Worm (Caenorhabditis elegans) whole organism, L4 larva: ENCODE data around the gene srh-40.

ENCODE experiments used
- F10B5.3 ChIP-seq: sonication (generic microtip); optimal IDR thresholded peaks from 2 replicates; lab custom pipeline; 2016; ENCODE audit warnings: mild to moderate bottlenecking, missing genetic modification characterization, missing compliant biosample characterization
- F49E8.2 ChIP-seq: sonication (generic microtip); optimal IDR thresholded peaks from 2 replicates; lab custom pipeline; 2016; ENCODE audit warnings: missing compliant biosample characterization, mild to moderate bottlenecking, missing genetic modification characterization, borderline replicate concordance
- T26A8.4 ChIP-seq: fragments of 200-800 bp; sonication (Bioruptor generic); IDR thresholded peaks from 2 replicates; pipeline ENCODE4 v1.3.6; 2022; ENCODE audit warnings: missing genetic modification characterization, missing compliant biosample characterization
- Y105C5A.15 ChIP-seq: fragments of 200-800 bp; sonication (Bioruptor generic); IDR thresholded peaks from 2 replicates; pipeline ENCODE4 v1.3.6; 2022; ENCODE audit warnings: missing genetic modification characterization, missing compliant biosample characterization
- Y48G9A.11 ChIP-seq: fragments of 200-800 bp; sonication (Bioruptor generic); IDR thresholded peaks from 2 replicates; pipeline ENCODE4 v1.3.6; 2022; ENCODE audit warnings: missing genetic modification reagents, missing genetic modification characterization, missing compliant biosample characterization
- Y5F2A.4 ChIP-seq: fragments of 200-800 bp; sonication (Bioruptor generic); optimal IDR thresholded peaks from 2 replicates; lab custom pipeline; 2018; ENCODE audit warnings: mild to moderate bottlenecking, missing genetic modification characterization, missing compliant biosample characterization
- Y75B8A.6 ChIP-seq: fragments of 200-800 bp; sonication (Bioruptor generic); IDR thresholded peaks from 2 replicates; pipeline ENCODE4 v1.3.6; 2022; ENCODE audit warnings: missing genetic modification reagents, missing genetic modification characterization, missing compliant biosample characterization
- aha-1 ChIP-seq: fragments of 150-350 bp; peaks from one replicate; lab custom pipeline; 2014; ENCODE audit warnings: missing biosample characterization, missing genetic modification characterization
- attf-4 ChIP-seq: sonication (generic microtip); optimal IDR thresholded peaks from 3 replicates; lab custom pipeline; 2017; ENCODE audit warnings: missing biosample characterization, missing genetic modification characterization
- ceh-20 ChIP-seq: fragments of 200-800 bp; sonication (Bioruptor generic); IDR thresholded peaks from 2 replicates; pipeline ENCODE4 v1.3.6; 2022; ENCODE audit warnings: missing genetic modification reagents, missing genetic modification characterization, missing compliant biosample characterization
- ceh-28 ChIP-seq: fragments of 150-350 bp; optimal IDR thresholded peaks from 2 replicates; lab custom pipeline; 2014; ENCODE audit warnings: missing biosample characterization, missing genetic modification reagents, missing genetic modification characterization
- ceh-32 ChIP-seq: sonication (generic microtip); optimal IDR thresholded peaks from 2 replicates; lab custom pipeline; 2016; ENCODE audit warnings: mild to moderate bottlenecking, missing genetic modification characterization, missing compliant biosample characterization; ENCODE audit not compliant: poor library complexity
- cey-2 ChIP-seq: sonication (generic microtip); optimal IDR thresholded peaks from 3 replicates; lab custom pipeline; 2017; ENCODE audit warnings: missing genetic modification characterization, mild to moderate bottlenecking, missing compliant biosample characterization, antibody characterized with exemption, borderline replicate concordance; ENCODE audit not compliant: insufficient read depth
- daf-12 ChIP-seq: fragments of 150-350 bp; optimal IDR thresholded peaks from 2 replicates; lab custom pipeline; 2014; ENCODE audit warnings: missing biosample characterization, missing genetic modification reagents, missing genetic modification characterization
- egl-27 ChIP-seq: sonication (generic microtip); optimal IDR thresholded peaks from 3 replicates; lab custom pipeline; 2017; ENCODE audit warnings: missing biosample characterization, missing genetic modification reagents, missing genetic modification characterization
- egl-43 ChIP-seq: fragments of 200-800 bp; sonication (Bioruptor generic); IDR thresholded peaks from 2 replicates; pipeline ENCODE4 v1.3.6; 2022; ENCODE audit warnings: missing genetic modification reagents, missing genetic modification characterization, missing compliant biosample characterization
- fkh-10 ChIP-seq: fragments of 150-350 bp; optimal IDR thresholded peaks from 2 replicates; lab custom pipeline; 2014; ENCODE audit warnings: missing biosample characterization, missing genetic modification reagents, missing genetic modification characterization
- hlh-11 ChIP-seq: fragments of 200-800 bp; sonication (Bioruptor generic); optimal IDR thresholded peaks from 2 replicates; lab custom pipeline; 2018; ENCODE audit warnings: mild to moderate bottlenecking, missing genetic modification characterization, missing compliant biosample characterization
- hlh-30 ChIP-seq: sonication (generic microtip); optimal IDR thresholded peaks from 2 replicates; lab custom pipeline; 2017; ENCODE audit warnings: antibody characterized with exemption, mild to moderate bottlenecking, missing genetic modification characterization, missing compliant biosample characterization; ENCODE audit not compliant: insufficient read depth
- jun-1 ChIP-seq: fragments of 150-350 bp; optimal IDR thresholded peaks from 2 replicates; lab custom pipeline; 2014; ENCODE audit warnings: missing biosample characterization, missing genetic modification reagents, missing genetic modification characterization
- lim-7 ChIP-seq: fragments of 200-800 bp; sonication (Bioruptor generic); IDR thresholded peaks from 2 replicates; pipeline ENCODE4 v1.3.6; 2022; ENCODE audit warnings: missing genetic modification characterization, missing compliant biosample characterization
- lin-13 ChIP-seq: fragments of 150-350 bp; optimal IDR thresholded peaks from 2 replicates; lab custom pipeline; 2014; ENCODE audit warnings: missing biosample characterization, missing genetic modification reagents, missing genetic modification characterization
- lin-38 ChIP-seq: fragments of 200-800 bp; sonication (Bioruptor generic); IDR thresholded peaks from 2 replicates; pipeline ENCODE4 v1.3.6; 2022; ENCODE audit warnings: missing genetic modification reagents, missing genetic modification characterization, missing compliant biosample characterization
- lir-3 ChIP-seq: sonication (generic microtip); optimal IDR thresholded peaks from 2 replicates; lab custom pipeline; 2016; ENCODE audit warnings: mild to moderate bottlenecking, missing genetic modification characterization, missing compliant biosample characterization
- mdt-29 ChIP-seq: fragments of 200-800 bp; sonication (Bioruptor generic); IDR thresholded peaks from 2 replicates; pipeline ENCODE4 v1.3.6; 2022; ENCODE audit warnings: missing genetic modification reagents, missing genetic modification characterization, missing compliant biosample characterization
- mep-1 ChIP-seq: fragments of 150-350 bp; sonication (generic microtip); optimal IDR thresholded peaks from 3 replicates; lab custom pipeline; 2014; ENCODE audit warnings: missing biosample characterization, missing genetic modification characterization
- mes-2 ChIP-seq: sonication (generic microtip); optimal IDR thresholded peaks from 2 replicates; lab custom pipeline; 2016; ENCODE audit warnings: missing genotype, mild to moderate bottlenecking, missing genetic modification characterization, missing compliant biosample characterization; ENCODE audit not compliant: poor library complexity, severe bottlenecking
- mxl-2 ChIP-seq: fragments of 200-800 bp; sonication (Bioruptor generic); conservative IDR thresholded peaks from 2 replicates; pipeline ENCODE4 v1.3.6; 2022; ENCODE audit warnings: missing genetic modification reagents, missing genetic modification characterization, missing compliant biosample characterization
- nhr-10 ChIP-seq: fragments of 150-350 bp; optimal IDR thresholded peaks from 2 replicates; lab custom pipeline; 2014; ENCODE audit warnings: missing biosample characterization, missing genetic modification characterization
- nhr-237 ChIP-seq: sonication (generic microtip); optimal IDR thresholded peaks from 2 replicates; lab custom pipeline; 2017; ENCODE audit warnings: missing biosample characterization, missing genetic modification characterization
- nhr-28 ChIP-seq: fragments of 150-350 bp; optimal IDR thresholded peaks from 2 replicates; lab custom pipeline; 2014; ENCODE audit warnings: missing biosample characterization, missing genetic modification characterization
- nhr-41 ChIP-seq: fragments of 200-800 bp; sonication (Bioruptor generic); IDR thresholded peaks from 2 replicates; pipeline ENCODE4 v1.3.6; 2022; ENCODE audit warnings: missing genetic modification reagents, missing genetic modification characterization, missing compliant biosample characterization
- nhr-42 ChIP-seq: fragments of 200-800 bp; sonication (Bioruptor generic); IDR thresholded peaks from 2 replicates; pipeline ENCODE4 v1.3.6; 2022; ENCODE audit warnings: missing genetic modification characterization, missing compliant biosample characterization
- pha-4 ChIP-seq, 2 experiments: fragments of 150-350 bp in 1 of 2; fragments of 200-800 bp in 1 of 2; sonication (Bioruptor generic) in 1 of 2; IDR thresholded peaks in 1 of 2; optimal IDR thresholded peaks in 1 of 2; 2 replicates each; pipeline versions ENCODE4 v1.3.6 to Lab custom; 2014 to 2022; ENCODE audit warnings: missing genetic modification characterization in 2 of 2, missing genetic modification reagents in 2 of 2, missing biosample characterization in 1 of 2, missing compliant biosample characterization in 1 of 2
- saeg-2 ChIP-seq: fragments of 200-800 bp; sonication (Bioruptor generic); IDR thresholded peaks from 2 replicates; pipeline ENCODE4 v1.3.6; 2022; ENCODE audit warnings: missing genetic modification reagents, missing genetic modification characterization, missing compliant biosample characterization
- sdz-12 ChIP-seq: fragments of 200-800 bp; sonication (Bioruptor generic); optimal IDR thresholded peaks from 2 replicates; lab custom pipeline; 2018; ENCODE audit warnings: mild to moderate bottlenecking, missing genetic modification characterization, missing compliant biosample characterization
- set-16 ChIP-seq: fragments of 200-800 bp; sonication (Bioruptor generic); IDR thresholded peaks from 2 replicates; pipeline ENCODE4 v1.3.6; 2022; ENCODE audit warnings: missing genetic modification reagents, missing genetic modification characterization, missing compliant biosample characterization
- spr-1 ChIP-seq: sonication (generic microtip); optimal IDR thresholded peaks from 2 replicates; lab custom pipeline; 2016; ENCODE audit warnings: mild to moderate bottlenecking, missing genetic modification characterization, missing compliant biosample characterization
- tra-1 ChIP-seq: fragments of 200-800 bp; sonication (Bioruptor generic); IDR thresholded peaks from 2 replicates; pipeline ENCODE4 v1.3.6; 2022; ENCODE audit warnings: missing genetic modification reagents, missing genetic modification characterization, missing compliant biosample characterization
- unc-62 ChIP-seq, 3 experiments: fragments of 150-350 bp in 1 of 3; sonication (generic microtip); optimal IDR thresholded peaks in 2 of 3; peaks in 1 of 3; 1 replicate in 1 of 3; 2 replicates in 2 of 3; lab custom pipeline; 2014 to 2017; ENCODE audit warnings: missing biosample characterization in 3 of 3, missing genetic modification characterization in 3 of 3, missing genetic modification reagents in 3 of 3, missing genotype in 1 of 3
- zag-1 ChIP-seq: fragments of 150-350 bp; optimal IDR thresholded peaks from 2 replicates; lab custom pipeline; 2014; ENCODE audit warnings: missing biosample characterization, missing genetic modification characterization
- zfp-2 ChIP-seq: sonication (generic microtip); optimal IDR thresholded peaks from 2 replicates; lab custom pipeline; 2016; ENCODE audit warnings: mild to moderate bottlenecking, missing genetic modification characterization, missing compliant biosample characterization
- zfp-3 ChIP-seq: fragments of 200-800 bp; sonication (Bioruptor generic); conservative IDR thresholded peaks from 2 replicates; pipeline ENCODE4 v1.3.6; 2022; ENCODE audit warnings: missing genetic modification reagents, missing genetic modification characterization, missing compliant biosample characterization
- ztf-11 ChIP-seq: fragments of 150-350 bp; optimal IDR thresholded peaks from 2 replicates; lab custom pipeline; 2014; ENCODE audit warnings: missing biosample characterization, missing genetic modification characterization
- ztf-7 ChIP-seq: fragments of 150-350 bp; optimal IDR thresholded peaks from 2 replicates; lab custom pipeline; 2014; ENCODE audit warnings: missing biosample characterization, missing genetic modification characterization

The srh-40 gene

ce11 chrIII:6607067-6607466 is 3.6 kb upstream of the srh-40 start:
- TF ChIP-seq cey-2 (tag; lab: Kevin White, UChicago): no peak
- TF ChIP-seq set-16 (GFP tag; lab: Robert Waterston, UW): peak; percentile 15; the same call in 1 of the 2 replicates
- TF ChIP-seq Y75B8A.6: no peak
- TF ChIP-seq aha-1 (tag; lab: Kevin White, UChicago): peak; percentile 45
- TF ChIP-seq nhr-28 (tag; lab: Kevin White, UChicago): peak; percentile 1
- TF ChIP-seq lim-7 (GFP tag; lab: Robert Waterston, UW): 0 out of 2 replicates have a peak, but pooled peaks have one; percentile 23
- TF ChIP-seq zfp-3 (GFP tag; lab: Robert Waterston, UW): 0 out of 2 replicates have a peak, but pooled peaks have one; percentile 72
- no peak for TF ChIP-seq ztf-11 (tag; lab: Kevin White, UChicago)

DNA sequence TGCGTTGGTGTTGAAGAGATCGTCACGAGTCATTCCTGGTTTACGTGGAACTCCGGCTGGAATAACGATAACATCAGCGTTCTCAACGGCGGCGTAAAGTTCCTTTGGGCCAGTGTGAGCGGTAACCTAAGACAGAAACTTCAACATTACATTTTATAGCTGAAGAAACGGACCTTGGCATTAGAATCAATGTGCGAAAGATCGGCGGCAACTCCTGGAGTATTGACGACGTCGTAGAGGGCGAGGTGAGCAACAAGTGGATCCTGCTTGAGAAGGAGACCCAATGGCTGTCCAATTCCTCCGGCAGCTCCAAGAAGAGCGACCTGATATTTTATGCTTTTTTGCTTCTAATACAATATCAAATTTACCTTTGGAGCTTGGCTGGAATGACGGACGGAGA is 3.0 kb upstream of the srh-40 start:
- TF ChIP-seq daf-12 (tag; lab: Kevin White, UChicago): no peak
- TF ChIP-seq attf-4 (tag; lab: Kevin White, UChicago): no peak
- no peak for TF ChIP-seq nhr-10 (tag; lab: Kevin White, UChicago)
- TF ChIP-seq egl-43 (GFP tag; lab: Robert Waterston, UW): no peak
- TF ChIP-seq fkh-10 (GFP tag; lab: Kevin White, UChicago): no peak
- TF ChIP-seq lin-13 (GFP tag; lab: Kevin White, UChicago): no peak
- no peak for TF ChIP-seq nhr-41 (GFP tag; lab: Robert Waterston, UW)
- no peak for TF ChIP-seq nhr-237 (tag; lab: Kevin White, UChicago)
- no peak for TF ChIP-seq mdt-29 (GFP tag; lab: Robert Waterston, UW)
- TF ChIP-seq F49E8.2 (tag; lab: Kevin White, UChicago): no peak
- TF ChIP-seq saeg-2 (GFP tag; lab: Robert Waterston, UW): no peak
- no peak for TF ChIP-seq hlh-30 (tag; lab: Kevin White, UChicago)
- TF ChIP-seq nhr-42 (GFP tag; lab: Robert Waterston, UW): no peak
- no peak for TF ChIP-seq F10B5.3 (tag; lab: Kevin White, UChicago)
- no peak for TF ChIP-seq sdz-12 (GFP tag; lab: Kevin White, UChicago)
- no peak for TF ChIP-seq ztf-11 (tag; lab: Kevin White, UChicago)
- TF ChIP-seq lin-38 (GFP tag; lab: Robert Waterston, UW): no peak
- TF ChIP-seq unc-62 (GFP tag; optimal IDR thresholded peaks at IDR 0.05 in 1 of 2; lab: Kevin White, UChicago): no peak
- no peak for TF ChIP-seq unc-62 (tag; optimal IDR thresholded peaks at IDR 0.05; lab: Kevin White, UChicago)
- no peak for TF ChIP-seq ceh-20
- TF ChIP-seq, all 104 proteins: peak for 0

- TF ChIP-seq nhr-41 (GFP tag; lab: Robert Waterston, UW) (no peak), zag-1 (tag; lab: Kevin White, UChicago) (no peak), zfp-3 (GFP tag; lab: Robert Waterston, UW) (no peak), mxl-2 (GFP tag; lab: Robert Waterston, UW) (no peak), zfp-2 (no peak), ceh-32 (tag; lab: Kevin White, UChicago) (no peak), saeg-2 (GFP tag; lab: Robert Waterston, UW) (no peak), Y105C5A.15 (GFP tag; lab: Robert Waterston, UW) (no peak), tra-1 (GFP tag; lab: Robert Waterston, UW) (no peak), ceh-28 (tag; lab: Kevin White, UChicago) (no peak), set-16 (GFP tag; lab: Robert Waterston, UW) (no peak), ztf-7 (tag; lab: Kevin White, UChicago) (peak; percentile 18), lim-7 (GFP tag; lab: Robert Waterston, UW) (no peak), fkh-10 (GFP tag; lab: Kevin White, UChicago) (peak; percentile 13), hlh-11 (tag; lab: Kevin White, UChicago) (peak; percentile 72), Y5F2A.4 (no peak), jun-1 (tag; lab: Kevin White, UChicago) (no peak), lir-3 (no peak), T26A8.4 (GFP tag; lab: Robert Waterston, UW) (no peak), mes-2 (peak; percentile 87), Y48G9A.11 (no peak), spr-1 (tag; lab: Kevin White, UChicago) (no peak), egl-27 (tag; lab: Kevin White, UChicago) (no peak), pha-4 (GFP tag; IDR thresholded peaks at IDR 0.05; lab: Robert Waterston, UW) (peak; percentile 37; the same call in 1 of the 2 replicates), pha-4 (tag; optimal IDR thresholded peaks at IDR 0.05; lab: Kevin White, UChicago) (no peak), hlh-30 (tag; lab: Kevin White, UChicago) (peak; percentile 93), mep-1 (peak; percentile 87)
Measured at ce11 chrIII:6608101-6608672, 2.4 kb upstream of the srh-40 start, which contains the start of the genes mdh-2 and F20H11.4. Gene mdh-2, minus strand, starts transcription at chrIII:6608106. Gene F20H11.4, plus strand, starts transcription at chrIII:6608622.
